Worm (Caenorhabditis elegans): ENCODE data around the gene str-229.

Gene str-229

ce11 chrV:3851760-3852159 is 50.6 kb downstream of the str-229 start:
- no peak for TF ChIP-seq bed-3 (GFP tag; optimal IDR thresholded peaks at IDR 0.05)
- no peak for TF ChIP-seq drap-1 (GFP tag; optimal IDR thresholded peaks at IDR 0.05)
- no peak for TF ChIP-seq nhr-28 (tag; optimal IDR thresholded peaks at IDR 0.05)
